Worm (Caenorhabditis elegans) whole organism, L2 larva: ENCODE results near the gene F58F12.12.

Experiments
- aly-2 ChIP-seq: fragments of 150-350 bp; optimal IDR thresholded peaks from 2 replicates; lab custom pipeline; 2014; ENCODE audit warnings: missing biosample characterization, missing genetic modification characterization
- ceh-16 ChIP-seq: fragments of 150-350 bp; optimal IDR thresholded peaks from 2 replicates; lab custom pipeline; 2014; ENCODE audit warnings: missing biosample characterization, missing genetic modification characterization
- lin-13 ChIP-seq: fragments of 150-350 bp; optimal IDR thresholded peaks from 2 replicates; lab custom pipeline; 2014; ENCODE audit warnings: missing biosample characterization, missing genetic modification reagents, missing genetic modification characterization
- ztf-11 ChIP-seq: sonication (generic microtip); optimal IDR thresholded peaks from 2 replicates; lab custom pipeline; 2017; ENCODE audit warnings: missing biosample characterization, missing genetic modification characterization
- ztf-4 ChIP-seq: fragments of 150-350 bp; optimal IDR thresholded peaks from 2 replicates; lab custom pipeline; 2014; ENCODE audit warnings: missing biosample characterization, missing genetic modification characterization

DNA sequence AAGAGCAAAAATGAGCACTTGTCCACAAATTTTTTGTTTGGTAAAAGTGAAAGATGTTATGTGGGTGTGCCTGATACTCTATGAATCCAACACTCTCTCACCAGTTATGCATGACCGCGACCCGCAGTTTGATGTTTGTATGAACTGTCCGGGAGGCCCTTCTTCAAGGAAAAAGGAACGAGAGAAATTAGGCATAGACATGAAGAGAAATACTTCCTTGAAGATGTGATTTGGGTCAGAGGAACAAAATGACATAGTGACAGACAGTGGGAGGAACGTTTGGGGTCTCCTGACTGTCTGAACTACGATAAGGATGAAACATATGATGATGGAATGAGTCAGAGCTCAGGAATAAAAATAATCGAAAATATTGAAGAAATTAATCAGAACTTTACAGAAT, 39.9 kb upstream of the F58F12.12 start:
- TF ChIP-seq ceh-16 (tag; lab: Kevin White, UChicago) (no peak), ztf-4 (tag; lab: Kevin White, UChicago) (no peak), ztf-11 (no peak), lin-13 (GFP tag; lab: Kevin White, UChicago) (no peak), aly-2 (tag; lab: Kevin White, UChicago) (no peak)
